Fruit fly (Drosophila melanogaster) whole organism: ENCODE results near the gene Prosalpha6.

ENCODE experiments used
- Dll ChIP-seq: fragments of >200 bp; optimal IDR thresholded peaks from 2 replicates; lab custom pipeline; 2017
- EcR ChIP-seq, 2 experiments: fragments of >200 bp; optimal IDR thresholded peaks; 2 replicates each; lab custom pipeline; 2017; ENCODE audit warnings: missing biosample characterization in 2 of 2, missing genetic modification characterization in 2 of 2, missing genetic modification reagents in 2 of 2
- pan ChIP-seq: fragments of >200 bp; optimal IDR thresholded peaks from 2 replicates; lab custom pipeline; 2017
- psq ChIP-seq: fragments of >200 bp; optimal IDR thresholded peaks from 2 replicates; lab custom pipeline; 2017
- usp ChIP-seq: fragments of >200 bp; optimal IDR thresholded peaks from 2 replicates; lab custom pipeline; 2017; ENCODE audit warnings: missing biosample characterization, missing genetic modification characterization, mixed read lengths

DNA sequence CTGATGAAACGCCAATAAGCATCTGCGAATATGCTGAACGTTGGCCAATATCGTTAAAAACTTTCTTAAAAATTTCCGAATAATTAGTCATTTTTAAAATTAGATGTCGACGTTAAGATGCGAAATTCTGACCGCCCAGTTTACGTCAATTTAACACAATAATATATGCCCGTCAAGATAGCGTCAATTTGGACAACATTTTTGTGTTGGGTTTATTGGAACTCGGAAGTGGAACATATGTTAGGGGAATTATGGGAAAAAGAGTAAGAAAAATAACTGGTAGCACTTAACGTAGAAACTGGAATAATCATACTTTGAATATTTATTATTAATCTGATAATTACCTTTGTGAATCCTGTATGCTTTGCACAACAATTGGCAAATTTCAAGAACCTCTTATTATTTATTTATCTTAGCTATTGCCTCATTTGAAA lies 34.6 kb downstream of the Prosalpha6 start, which contains the start of gene CG5676:
- TF ChIP-seq usp (GFP tag; lab: Kevin White, UChicago) = no peak
- no peak for TF ChIP-seq psq (lab: Kevin White, UChicago)
- TF ChIP-seq Dll (lab: Kevin White, UChicago) = no peak
- TF ChIP-seq pan (lab: Kevin White, UChicago) = no peak
- no peak for TF ChIP-seq EcR (GFP tag; optimal IDR thresholded peaks at IDR 0.05; lab: Kevin White, UChicago)
